Worm (Caenorhabditis elegans): ENCODE results near the gene F46H5.7.

F46H5.7 gene

DNA sequence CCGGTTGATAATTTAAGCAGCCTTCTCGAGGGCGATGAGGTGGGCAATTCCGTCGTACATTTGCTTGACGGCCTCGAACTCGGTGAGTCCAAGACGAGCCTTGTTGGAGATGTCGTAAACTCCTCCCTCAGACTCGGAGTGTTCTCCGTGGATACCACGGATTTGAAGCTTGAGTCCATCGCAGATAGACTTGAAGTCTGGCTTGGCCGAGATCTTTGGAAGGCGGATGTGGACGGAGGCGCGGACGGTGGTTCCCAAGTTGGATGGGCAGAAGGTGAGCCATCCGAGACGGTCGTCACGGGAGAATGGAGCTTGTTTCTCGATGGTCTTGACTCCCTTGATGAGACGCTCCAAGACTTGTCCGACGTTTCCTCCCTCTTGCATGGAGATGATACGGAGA, 11.9 kb downstream of the F46H5.7 start:
- TF ChIP-seq lin-32 (GFP tag; optimal IDR thresholded peaks at IDR 0.05) = no peak
- TF ChIP-seq drap-1 (GFP tag; optimal IDR thresholded peaks at IDR 0.05) = no peak
- no peak for TF ChIP-seq mab-5 (tag; optimal IDR thresholded peaks at IDR 0.05)
- TF ChIP-seq sem-2 (GFP tag; optimal IDR thresholded peaks at IDR 0.05) = no peak

DNA sequence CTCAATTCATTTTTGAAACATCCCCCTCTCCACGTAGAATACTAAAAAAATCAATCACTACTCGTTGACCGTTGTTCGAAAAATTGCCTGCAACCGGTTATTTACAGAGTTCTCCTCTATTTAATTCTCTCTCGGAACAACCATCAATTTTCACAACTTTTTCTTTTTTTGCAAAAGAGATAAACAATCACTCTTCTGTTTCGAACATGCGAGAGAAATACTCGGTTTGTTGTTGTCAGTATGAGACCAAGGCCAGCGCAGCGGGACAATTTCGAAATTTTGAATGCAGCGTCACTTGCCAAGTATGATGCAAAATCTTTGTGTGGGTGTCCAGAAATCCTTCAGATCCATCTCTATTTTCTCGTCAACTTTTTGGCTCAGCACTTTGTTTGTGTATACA, 12.5 kb downstream of the F46H5.7 start:
- no peak for TF ChIP-seq ztf-11 (tag; optimal IDR thresholded peaks at IDR 0.05)
- TF ChIP-seq lsy-2 (tag; optimal IDR thresholded peaks at IDR 0.05) = no peak
- TF ChIP-seq ceh-43 (GFP tag; optimal IDR thresholded peaks at IDR 0.05) = no peak
- no peak for TF ChIP-seq pha-4 (tag; optimal IDR thresholded peaks at IDR 0.05)
- no peak for TF ChIP-seq lin-32 (GFP tag; optimal IDR thresholded peaks at IDR 0.05)
- no peak for TF ChIP-seq elt-3 (tag; optimal IDR thresholded peaks at IDR 0.05)
- no peak for TF ChIP-seq ces-1 (GFP tag; optimal IDR thresholded peaks at IDR 0.05)
- TF ChIP-seq tbx-8 (GFP tag; optimal IDR thresholded peaks at IDR 0.05) = no peak
- TF ChIP-seq mls-2 (tag; optimal IDR thresholded peaks at IDR 0.05) = no peak
- no peak for TF ChIP-seq sem-2 (GFP tag; optimal IDR thresholded peaks at IDR 0.05)
- no peak for TF ChIP-seq sptf-1 (tag; optimal IDR thresholded peaks at IDR 0.05)
- no peak for TF ChIP-seq unc-39 (tag; optimal IDR thresholded peaks at IDR 0.05)
- no peak for TF ChIP-seq nhr-12 (tag; optimal IDR thresholded peaks at IDR 0.05)
- TF ChIP-seq elt-1 (tag; optimal IDR thresholded peaks at IDR 0.05; ENCODE audit: borderline replicate concordance, insufficient read depth) = no peak
- no peak for TF ChIP-seq unc-62 (GFP tag; optimal IDR thresholded peaks at IDR 0.05)
- no peak for TF ChIP-seq nhr-28 (tag; optimal IDR thresholded peaks at IDR 0.05)
- no peak for TF ChIP-seq ceh-39 (tag; optimal IDR thresholded peaks at IDR 0.05)
- TF ChIP-seq hlh-1 (tag; optimal IDR thresholded peaks at IDR 0.05) = no peak
- TF ChIP-seq ham-2 (GFP tag; optimal IDR thresholded peaks at IDR 0.05) = no peak
- TF ChIP-seq flh-1 (GFP tag; optimal IDR thresholded peaks at IDR 0.05) = no peak

DNA sequence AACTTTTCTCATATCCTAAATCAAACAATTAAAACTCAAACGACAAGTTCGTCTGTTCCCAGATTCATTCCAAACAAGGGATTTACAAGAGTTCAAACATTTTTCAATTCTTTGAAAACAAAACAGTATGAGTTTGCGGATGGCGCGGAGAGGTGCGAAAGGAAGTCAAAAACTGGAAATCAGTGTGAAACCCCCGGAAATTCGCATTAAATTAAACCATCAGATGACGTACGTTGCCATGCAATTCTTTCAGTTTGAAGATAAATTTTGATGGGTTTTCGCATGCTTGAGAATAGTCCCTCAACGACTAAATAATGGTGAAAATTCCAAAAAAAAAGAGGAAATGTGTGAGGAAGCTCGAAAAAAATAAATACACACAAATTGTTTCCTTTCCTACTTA, 13.4 kb downstream of the F46H5.7 start:
- TF ChIP-seq unc-62 (GFP tag; optimal IDR thresholded peaks at IDR 0.05) (no peak), elt-1 (tag; optimal IDR thresholded peaks at IDR 0.05; ENCODE audit: borderline replicate concordance, insufficient read depth) (no peak), ztf-11 (tag; optimal IDR thresholded peaks at IDR 0.05) (no peak)

DNA sequence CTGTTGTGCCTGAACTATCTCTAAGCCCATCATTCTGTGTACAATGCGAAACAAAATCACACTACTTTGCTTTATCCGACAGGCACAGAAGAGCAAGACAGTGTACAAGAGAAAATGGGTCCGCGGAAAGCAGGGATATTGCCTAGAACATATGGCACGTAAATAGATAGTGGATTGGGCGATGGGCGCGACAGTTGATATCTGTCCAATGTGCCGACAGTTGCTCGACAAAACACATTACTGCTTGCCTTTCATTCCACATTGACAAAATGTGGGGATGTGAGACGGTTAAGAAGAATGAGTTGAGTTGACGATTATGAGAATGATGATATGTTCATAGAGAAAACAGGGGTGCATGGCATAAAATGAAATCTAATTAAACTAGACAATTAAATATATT, 17.8 kb downstream of the F46H5.7 start:
- TF ChIP-seq sptf-1 (tag; optimal IDR thresholded peaks at IDR 0.05) = no peak
- TF ChIP-seq unc-39 (tag; optimal IDR thresholded peaks at IDR 0.05) = no peak
- no peak for TF ChIP-seq lsy-2 (tag; optimal IDR thresholded peaks at IDR 0.05)
- peak; percentile 98 for TF ChIP-seq hlh-1 (tag; optimal IDR thresholded peaks at IDR 0.05)
- no peak for TF ChIP-seq lin-32 (GFP tag; optimal IDR thresholded peaks at IDR 0.05)
- TF ChIP-seq unc-62 (GFP tag; optimal IDR thresholded peaks at IDR 0.05) = peak; percentile 38
- no peak for TF ChIP-seq mab-5 (tag; optimal IDR thresholded peaks at IDR 0.05)
- TF ChIP-seq flh-1 (GFP tag; optimal IDR thresholded peaks at IDR 0.05) = no peak
- no peak for TF ChIP-seq elt-3 (tag; optimal IDR thresholded peaks at IDR 0.05)
- TF ChIP-seq sem-2 (GFP tag; optimal IDR thresholded peaks at IDR 0.05) = no peak
- no peak for TF ChIP-seq blmp-1 (tag; optimal IDR thresholded peaks at IDR 0.05)
- no peak for TF ChIP-seq pha-4 (tag; optimal IDR thresholded peaks at IDR 0.05)
- TF ChIP-seq ceh-43 (GFP tag; optimal IDR thresholded peaks at IDR 0.05) = no peak
- TF ChIP-seq unc-120 (tag; optimal IDR thresholded peaks at IDR 0.05; ENCODE audit: poor library complexity, severe bottlenecking) = peak; percentile 9
- no peak for TF ChIP-seq snpc-4 (tag; optimal IDR thresholded peaks at IDR 0.05)

DNA sequence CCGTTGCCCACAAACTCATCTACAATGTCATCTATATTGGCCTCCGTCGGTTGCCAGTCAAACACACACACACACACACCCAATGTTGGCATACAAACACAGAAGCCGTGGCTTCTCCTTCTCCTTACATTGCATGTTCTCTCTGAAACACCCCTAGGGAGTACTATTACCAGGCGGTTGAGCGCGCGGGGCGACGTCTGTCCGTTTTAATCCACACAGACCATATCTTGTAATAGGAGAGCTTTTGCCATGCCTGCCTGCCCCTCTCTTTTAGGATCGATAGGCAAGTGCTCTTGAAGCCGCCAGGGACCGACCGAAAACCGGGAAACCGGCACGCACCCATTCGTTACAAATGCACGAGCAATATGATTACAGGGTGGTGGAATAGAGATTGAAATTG, 18.3 kb downstream of the F46H5.7 start:
- TF ChIP-seq ces-1 (GFP tag; optimal IDR thresholded peaks at IDR 0.05) = peak; percentile 14
- no peak for TF ChIP-seq ztf-11 (tag; optimal IDR thresholded peaks at IDR 0.05)

DNA sequence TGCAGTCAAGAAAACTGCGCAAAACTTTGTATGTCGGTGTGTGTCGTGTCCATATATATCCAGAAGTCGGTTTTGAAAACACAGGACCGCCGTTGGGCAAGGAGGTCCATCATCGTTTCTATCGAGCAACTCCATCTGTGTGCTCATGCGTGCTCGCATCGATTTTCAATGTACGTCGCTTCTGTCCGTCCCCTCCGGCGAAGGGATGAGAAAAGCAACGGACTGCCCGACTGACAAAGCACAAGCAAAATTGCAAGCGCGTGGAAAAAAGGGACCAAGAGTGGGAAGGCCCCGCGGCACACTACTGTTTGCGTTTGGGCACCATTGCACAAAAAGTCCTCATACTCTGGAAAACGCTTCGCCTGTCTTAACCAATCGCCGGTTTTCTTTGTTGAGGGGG, 20.4 kb downstream of the F46H5.7 start:
- TF ChIP-seq mls-2 (tag; optimal IDR thresholded peaks at IDR 0.05) (peak; percentile 1), unc-62 (GFP tag; optimal IDR thresholded peaks at IDR 0.05) (no peak), flh-1 (GFP tag; optimal IDR thresholded peaks at IDR 0.05) (no peak), mab-5 (tag; optimal IDR thresholded peaks at IDR 0.05) (no peak), nhr-76 (tag; optimal IDR thresholded peaks at IDR 0.05) (no peak), bed-3 (GFP tag; optimal IDR thresholded peaks at IDR 0.05) (no peak)

DNA sequence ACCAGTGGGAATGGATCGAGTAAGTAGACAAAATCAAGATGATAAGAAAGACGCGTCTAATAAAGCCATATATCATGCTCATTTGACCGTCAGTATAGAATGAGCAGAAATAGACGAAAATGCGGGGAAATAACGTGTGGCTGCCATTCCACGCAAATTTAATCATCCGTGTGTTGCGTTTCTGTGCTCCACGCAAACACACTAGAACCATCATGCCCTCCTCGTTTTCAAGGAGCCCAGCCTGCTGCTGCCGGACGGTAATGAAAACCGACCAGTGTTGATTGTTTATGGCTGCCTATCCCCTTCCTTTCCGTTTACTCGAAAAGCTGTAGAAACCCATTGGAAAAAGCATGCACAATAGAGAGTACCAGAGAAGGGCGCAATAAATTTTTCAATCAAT, 22.6 kb downstream of the F46H5.7 start:
- TF ChIP-seq lin-32 (GFP tag; optimal IDR thresholded peaks at IDR 0.05) = no peak
- no peak for TF ChIP-seq unc-120 (tag; optimal IDR thresholded peaks at IDR 0.05; ENCODE audit: poor library complexity, severe bottlenecking)
- TF ChIP-seq mls-2 (tag; optimal IDR thresholded peaks at IDR 0.05) = peak; percentile 54
- TF ChIP-seq lsy-2 (tag; optimal IDR thresholded peaks at IDR 0.05) = no peak
- no peak for TF ChIP-seq ham-2 (GFP tag; optimal IDR thresholded peaks at IDR 0.05)
- no peak for TF ChIP-seq ztf-11 (tag; optimal IDR thresholded peaks at IDR 0.05)
- TF ChIP-seq pha-4 (tag; optimal IDR thresholded peaks at IDR 0.05) = no peak
- TF ChIP-seq ces-1 (GFP tag; optimal IDR thresholded peaks at IDR 0.05) = peak; percentile 63
- TF ChIP-seq nhr-12 (tag; optimal IDR thresholded peaks at IDR 0.05) = no peak
- no peak for TF ChIP-seq hlh-1 (tag; optimal IDR thresholded peaks at IDR 0.05)

Measured in whole organism, mixed stage, embryonic.